Fruit fly (Drosophila melanogaster): ENCODE data around the gene vn.

Gene vn

dm6 chr3L:5819310-5819709, 26.2 kb downstream of the vn start (continued):
- no peak for TF ChIP-seq CG1529 (GFP tag; optimal IDR thresholded peaks at IDR 0.05)
- no peak for TF ChIP-seq fru (optimal IDR thresholded peaks at IDR 0.05)
- TF ChIP-seq CG11695 (GFP tag; IDR thresholded peaks at IDR 0.05), result no peak
- TF ChIP-seq CG12391 (tag; optimal IDR thresholded peaks at IDR 0.05), result peak; percentile 32
- peak; percentile 15 for TF ChIP-seq CG2875 (GFP tag; optimal IDR thresholded peaks at IDR 0.05)
- peak; percentile 8 for TF ChIP-seq CG12769 (tag; optimal IDR thresholded peaks at IDR 0.05)
- TF ChIP-seq HLHmδ (GFP tag; optimal IDR thresholded peaks at IDR 0.05), result no peak
- TF ChIP-seq corto (GFP tag; optimal IDR thresholded peaks at IDR 0.05), result no peak
- TF ChIP-seq Dll (GFP tag; IDR thresholded peaks at IDR 0.05; ENCODE audit: partially characterized antibody), result no peak
- no peak for TF ChIP-seq z (GFP tag; IDR thresholded peaks at IDR 0.05)
- no peak for TF ChIP-seq CG9609 (GFP tag; optimal IDR thresholded peaks at IDR 0.05)
- TF ChIP-seq CG16815 (GFP tag; optimal IDR thresholded peaks at IDR 0.05), result no peak
- TF ChIP-seq Blimp-1 (GFP tag; optimal IDR thresholded peaks at IDR 0.05), result peak; percentile 14
- TF ChIP-seq zen2 (GFP tag; IDR thresholded peaks at IDR 0.05; ENCODE audit: partially characterized antibody), result no peak
- TF ChIP-seq onecut (GFP tag; IDR thresholded peaks at IDR 0.05), result no peak
- no peak for TF ChIP-seq h (optimal IDR thresholded peaks at IDR 0.05)
- no peak for TF ChIP-seq rib (GFP tag; IDR thresholded peaks at IDR 0.05)
- no peak for TF ChIP-seq CG1792 (GFP tag; optimal IDR thresholded peaks at IDR 0.05)
- TF ChIP-seq sens (GFP tag), result peak; percentile 79
- no peak for TF ChIP-seq ac (GFP tag; optimal IDR thresholded peaks at IDR 0.05)
- 0 out of 2 replicates have a peak, but pooled peaks have one; percentile 9 for TF ChIP-seq CG16779 (GFP tag; IDR thresholded peaks at IDR 0.05)
- TF ChIP-seq zfh2 (GFP tag; optimal IDR thresholded peaks at IDR 0.05), result peak; percentile 44
- TF ChIP-seq ap (GFP tag; IDR thresholded peaks at IDR 0.05), result no peak
- peak; percentile 45 for TF ChIP-seq bcd (GFP tag; optimal IDR thresholded peaks at IDR 0.05)
- TF ChIP-seq gcm (GFP tag; optimal IDR thresholded peaks at IDR 0.05), result peak; percentile 8
- no peak for TF ChIP-seq kni (GFP tag; optimal IDR thresholded peaks at IDR 0.05)
- TF ChIP-seq bigmax (GFP tag; optimal IDR thresholded peaks at IDR 0.05), result no peak
- TF ChIP-seq CG15514 (GFP tag; optimal IDR thresholded peaks at IDR 0.05), result no peak
- no peak for TF ChIP-seq inv (GFP tag; IDR thresholded peaks at IDR 0.05; ENCODE audit: partially characterized antibody)
- no peak for TF ChIP-seq E2f1 (GFP tag; IDR thresholded peaks at IDR 0.05)
- TF ChIP-seq kay (GFP tag; optimal IDR thresholded peaks at IDR 0.05), result no peak
- no peak for TF ChIP-seq CG31388 (GFP tag; optimal IDR thresholded peaks at IDR 0.05)
- peak in 1 of 2 experiments; percentile 43 for TF ChIP-seq bsh (GFP tag; optimal IDR thresholded peaks at IDR 0.05)
- TF ChIP-seq Fer3 (tag; optimal IDR thresholded peaks at IDR 0.05), result no peak
- TF ChIP-seq crol (GFP tag; IDR thresholded peaks at IDR 0.05), result no peak
- no peak for TF ChIP-seq Lpt (GFP tag; optimal IDR thresholded peaks at IDR 0.05)
- TF ChIP-seq cas (GFP tag; IDR thresholded peaks at IDR 0.05), result no peak
- TF ChIP-seq tin (GFP tag; optimal IDR thresholded peaks at IDR 0.05), result no peak
- TF ChIP-seq Hr3 (GFP tag; optimal IDR thresholded peaks at IDR 0.05), result no peak
- TF ChIP-seq CG13775 (GFP tag; optimal IDR thresholded peaks at IDR 0.05), result no peak
- TF ChIP-seq CG6272 (GFP tag; IDR thresholded peaks at IDR 0.05), result no peak
- no peak for TF ChIP-seq CG12219 (GFP tag; optimal IDR thresholded peaks at IDR 0.05)
- TF ChIP-seq btn (GFP tag; optimal IDR thresholded peaks at IDR 0.05), result no peak
- peak; percentile 6 for TF ChIP-seq salm (tag; optimal IDR thresholded peaks at IDR 0.05)
- TF ChIP-seq Sox100B (GFP tag; optimal IDR thresholded peaks at IDR 0.05), result no peak
- peak; percentile 61 for TF ChIP-seq CG15269 (tag; optimal IDR thresholded peaks at IDR 0.05)
- TF ChIP-seq Opbp (GFP tag; IDR thresholded peaks at IDR 0.05; ENCODE audit: partially characterized antibody), result no peak
- no peak for TF ChIP-seq eve (GFP tag; optimal IDR thresholded peaks at IDR 0.05)
- TF ChIP-seq gt (GFP tag; IDR thresholded peaks at IDR 0.05), result no peak
- TF ChIP-seq ci (GFP tag; IDR thresholded peaks at IDR 0.05), result no peak
- no peak for TF ChIP-seq shn (GFP tag; optimal IDR thresholded peaks at IDR 0.05)
- TF ChIP-seq CG11085 (GFP tag; IDR thresholded peaks at IDR 0.05), result 0 out of 2 replicates have a peak, but pooled peaks have one; percentile 27
- TF ChIP-seq CG30431 (GFP tag; optimal IDR thresholded peaks at IDR 0.05), result peak; percentile 4

Measured in whole organism, embryonic.